Fruit fly (Drosophila melanogaster) whole organism, embryonic: ENCODE measurements around the gene mRpL4.

ENCODE experiments used
- Asciz ChIP-seq: fragments of 200-800 bp; sonication (Bioruptor generic); optimal IDR thresholded peaks from 2 replicates; lab custom pipeline; 2017; ENCODE audit warnings: missing biosample characterization, mild to moderate bottlenecking, missing genetic modification characterization, missing genetic modification reagents
- Blimp-1 ChIP-seq: fragments of 200-800 bp; sonication (Bioruptor generic); optimal IDR thresholded peaks from 3 replicates; lab custom pipeline; 2018; ENCODE audit warnings: missing biosample characterization, missing genetic modification characterization, mild to moderate bottlenecking, moderate library complexity, missing genetic modification reagents
- Bteb2 ChIP-seq: fragments of 200-800 bp; sonication (Bioruptor generic); optimal IDR thresholded peaks from 2 replicates; lab custom pipeline; 2016; ENCODE audit warnings: missing biosample characterization, missing genetic modification characterization
- CG10979 ChIP-seq: fragments of 200-800 bp; sonication (Bioruptor generic); optimal IDR thresholded peaks from 2 replicates; lab custom pipeline; 2018; ENCODE audit warnings: missing biosample characterization, mild to moderate bottlenecking, missing genetic modification characterization, moderate library complexity
- CG11560 ChIP-seq: fragments of 200-800 bp; sonication (Bioruptor generic); IDR thresholded peaks from 3 replicates; pipeline ENCODE4 v1.3.6; 2022; ENCODE audit warnings: missing biosample characterization, missing genetic modification characterization
- CG11696 ChIP-seq: fragments of 200-800 bp; sonication (Bioruptor generic); IDR thresholded peaks from 2 replicates; pipeline ENCODE4 v1.3.6; 2022; ENCODE audit warnings: missing biosample characterization, missing genetic modification characterization
- CG15601 ChIP-seq: fragments of 200-800 bp; sonication (Bioruptor generic); optimal IDR thresholded peaks from 3 replicates; lab custom pipeline; 2019; ENCODE audit warnings: missing biosample characterization, mild to moderate bottlenecking, missing genetic modification characterization, moderate library complexity
- CG16863 ChIP-seq: fragments of 200-800 bp; sonication (Bioruptor generic); optimal IDR thresholded peaks from 3 replicates; lab custom pipeline; 2016; ENCODE audit warnings: missing biosample characterization, missing genetic modification characterization
- CG18011 ChIP-seq: fragments of 200-800 bp; sonication (Bioruptor generic); optimal IDR thresholded peaks from 2 replicates; lab custom pipeline; 2017; ENCODE audit warnings: missing biosample characterization, missing genetic modification characterization, mild to moderate bottlenecking, moderate library complexity, missing genotype
- CG18619 ChIP-seq: fragments of 200-800 bp; sonication (Bioruptor generic); optimal IDR thresholded peaks from 3 replicates; lab custom pipeline; 2017; ENCODE audit warnings: missing biosample characterization, mild to moderate bottlenecking, missing genetic modification characterization
- CG30431 ChIP-seq: fragments of 200-800 bp; sonication (Bioruptor generic); optimal IDR thresholded peaks from 2 replicates; lab custom pipeline; 2017; ENCODE audit warnings: missing biosample characterization, missing genetic modification characterization
- CG34224 ChIP-seq: fragments of 200-800 bp; sonication (Bioruptor generic); IDR thresholded peaks from 3 replicates; pipeline ENCODE4 v1.3.6; 2022; ENCODE audit warnings: missing biosample characterization, missing genetic modification characterization; ENCODE audit not compliant: partially characterized antibody
- CG34422 ChIP-seq: fragments of 200-800 bp; sonication (Bioruptor generic); IDR thresholded peaks from 3 replicates; pipeline ENCODE4 v1.3.6; 2022; ENCODE audit warnings: missing biosample characterization, missing genetic modification characterization
- CG4820 ChIP-seq: fragments of 200-800 bp; sonication (Bioruptor generic); optimal IDR thresholded peaks from 3 replicates; lab custom pipeline; 2016; ENCODE audit warnings: missing biosample characterization, missing genetic modification characterization
- CG6765 ChIP-seq: fragments of 200-800 bp; sonication (Bioruptor generic); optimal IDR thresholded peaks from 3 replicates; lab custom pipeline; 2017; ENCODE audit warnings: missing biosample characterization, mild to moderate bottlenecking, missing genetic modification characterization
- CG7271 ChIP-seq: fragments of 200-800 bp; sonication (Bioruptor generic); optimal IDR thresholded peaks from 2 replicates; lab custom pipeline; 2018; ENCODE audit warnings: missing biosample characterization, mild to moderate bottlenecking, missing genetic modification characterization, moderate library complexity
- CG7928 ChIP-seq: fragments of 200-800 bp; sonication (Bioruptor generic); optimal IDR thresholded peaks from 2 replicates; lab custom pipeline; 2017; ENCODE audit warnings: missing biosample characterization, mild to moderate bottlenecking, missing genetic modification characterization
- Dfd ChIP-seq, 2 experiments: fragments of >200 bp; optimal IDR thresholded peaks; 2 replicates each; lab custom pipeline; 2017; ENCODE audit warnings: missing biosample characterization in 2 of 2, missing genetic modification characterization in 2 of 2
- Eip74EF ChIP-seq, 2 experiments: fragments of 200-800 bp in 1 of 2; fragments of >200 bp in 1 of 2; sonication (Bioruptor generic) in 1 of 2; optimal IDR thresholded peaks; 2 replicates each; lab custom pipeline; 2017 to 2019; ENCODE audit warnings: missing biosample characterization in 2 of 2, missing genetic modification characterization in 2 of 2, mild to moderate bottlenecking in 1 of 2, moderate library complexity in 1 of 2
- H15 ChIP-seq: fragments of 200-800 bp; sonication (Bioruptor generic); IDR thresholded peaks from 3 replicates; pipeline ENCODE4 v1.3.6; 2022; ENCODE audit warnings: missing biosample characterization, missing genetic modification characterization
- H2.0 ChIP-seq: fragments of 200-800 bp; sonication (Bioruptor generic); IDR thresholded peaks from 2 replicates; pipeline ENCODE4 v1.3.6; 2022; ENCODE audit warnings: missing biosample characterization, missing genetic modification characterization
- HLH54F ChIP-seq: fragments of 200-800 bp; sonication (Bioruptor generic); optimal IDR thresholded peaks from 3 replicates; lab custom pipeline; 2016; ENCODE audit warnings: missing biosample characterization, missing genetic modification characterization
- Hey ChIP-seq: fragments of 200-800 bp; sonication (Bioruptor generic); optimal IDR thresholded peaks from 3 replicates; lab custom pipeline; 2018; ENCODE audit warnings: missing biosample characterization, mild to moderate bottlenecking, missing genetic modification characterization
- NC2β ChIP-seq: fragments of 200-800 bp; sonication (Bioruptor generic); optimal IDR thresholded peaks from 2 replicates; lab custom pipeline; 2016; ENCODE audit warnings: missing biosample characterization, missing genetic modification characterization
- Neu2 ChIP-seq: fragments of 200-800 bp; sonication (Bioruptor generic); optimal IDR thresholded peaks from 3 replicates; lab custom pipeline; 2016; ENCODE audit warnings: missing biosample characterization, missing genetic modification characterization, borderline replicate concordance
- Spps ChIP-seq: fragments of 200-800 bp; sonication (Bioruptor generic); optimal IDR thresholded peaks from 2 replicates; lab custom pipeline; 2018; ENCODE audit warnings: missing biosample characterization, mild to moderate bottlenecking, missing genetic modification characterization
- Stat92E ChIP-seq, 3 experiments: fragments of >200 bp in 2 of 3; fragments of 200-800 bp in 1 of 3; sonication (Bioruptor generic) in 1 of 3; optimal IDR thresholded peaks; 2 replicates each; lab custom pipeline; 2017 to 2019; ENCODE audit warnings: missing biosample characterization in 3 of 3, missing genetic modification characterization in 3 of 3, mild to moderate bottlenecking in 1 of 3, moderate library complexity in 1 of 3
- al ChIP-seq: fragments of 200-800 bp; sonication (Bioruptor generic); IDR thresholded peaks from 2 replicates; pipeline ENCODE4 v1.3.6; 2022; ENCODE audit warnings: missing biosample characterization, missing genetic modification characterization
- az2 ChIP-seq: fragments of 200-800 bp; sonication (Bioruptor generic); optimal IDR thresholded peaks from 3 replicates; lab custom pipeline; 2016; ENCODE audit warnings: missing biosample characterization, missing genetic modification characterization
- chm ChIP-seq: fragments of 200-800 bp; sonication (Bioruptor generic); IDR thresholded peaks from 2 replicates; pipeline ENCODE4 v1.3.6; 2022; ENCODE audit warnings: missing biosample characterization, missing genetic modification characterization
- croc ChIP-seq: fragments of 200-800 bp; sonication (Bioruptor generic); conservative IDR thresholded peaks from 3 replicates; pipeline ENCODE4 v1.3.6; 2022; ENCODE audit warnings: missing biosample characterization, missing genetic modification characterization
- dan ChIP-seq: fragments of 200-800 bp; sonication (Bioruptor generic); IDR thresholded peaks from 2 replicates; pipeline ENCODE4 v1.3.6; 2022; ENCODE audit warnings: missing biosample characterization, missing genetic modification characterization
- disco-r ChIP-seq: fragments of 200-800 bp; sonication (Bioruptor generic); optimal IDR thresholded peaks from 2 replicates; lab custom pipeline; 2016; ENCODE audit warnings: missing biosample characterization, missing genetic modification characterization
- dysf ChIP-seq: fragments of 200-800 bp; sonication (Bioruptor generic); IDR thresholded peaks from 3 replicates; pipeline ENCODE4 v1.3.6; 2022; ENCODE audit warnings: missing biosample characterization, missing genetic modification characterization
- fd96Cb ChIP-seq: fragments of 200-800 bp; sonication (Bioruptor generic); optimal IDR thresholded peaks from 2 replicates; lab custom pipeline; 2018; ENCODE audit warnings: missing biosample characterization, mild to moderate bottlenecking, missing genetic modification characterization, moderate library complexity
- fru ChIP-seq: fragments of >200 bp; optimal IDR thresholded peaks from 2 replicates; lab custom pipeline; 2017
- gem ChIP-seq: fragments of 200-800 bp; sonication (Bioruptor generic); optimal IDR thresholded peaks from 2 replicates; lab custom pipeline; 2019; ENCODE audit warnings: missing biosample characterization, mild to moderate bottlenecking, missing genetic modification characterization, moderate library complexity
- gfzf ChIP-seq: fragments of 200-800 bp; sonication (Bioruptor generic); optimal IDR thresholded peaks from 2 replicates; lab custom pipeline; 2016; ENCODE audit warnings: missing biosample characterization, mild to moderate bottlenecking, missing genetic modification characterization, moderate library complexity
- hkb ChIP-seq, 2 experiments: fragments of 200-800 bp in 1 of 2; fragments of >200 bp in 1 of 2; sonication (Bioruptor generic) in 1 of 2; IDR thresholded peaks in 1 of 2; optimal IDR thresholded peaks in 1 of 2; 2 replicates each; pipeline versions ENCODE4 v1.3.6 to Lab custom; 2017 to 2022; ENCODE audit warnings: missing biosample characterization in 1 of 2, missing genetic modification characterization in 1 of 2
- jigr1 ChIP-seq: fragments of 200-800 bp; sonication (Bioruptor generic); IDR thresholded peaks from 3 replicates; pipeline ENCODE4 v1.3.6; 2022; ENCODE audit warnings: missing biosample characterization, missing genetic modification characterization
- jing ChIP-seq: fragments of 200-800 bp; sonication (Bioruptor generic); optimal IDR thresholded peaks from 2 replicates; lab custom pipeline; 2018; ENCODE audit warnings: missing biosample characterization, mild to moderate bottlenecking, missing genetic modification characterization
- kay ChIP-seq: fragments of 200-800 bp; sonication (Bioruptor generic); optimal IDR thresholded peaks from 2 replicates; lab custom pipeline; 2016; ENCODE audit warnings: missing biosample characterization, missing genetic modification characterization
- ken ChIP-seq: fragments of 200-800 bp; sonication (Bioruptor generic); IDR thresholded peaks from 3 replicates; pipeline ENCODE4 v1.3.6; 2022; ENCODE audit warnings: missing biosample characterization, missing genetic modification characterization
- mld ChIP-seq: fragments of 200-800 bp; sonication (Bioruptor generic); IDR thresholded peaks from 3 replicates; pipeline ENCODE4 v1.3.6; 2022; ENCODE audit warnings: missing biosample characterization, missing genetic modification characterization; ENCODE audit not compliant: partially characterized antibody
- prd ChIP-seq, 3 experiments: fragments of >200 bp in 2 of 3; fragments of 200-800 bp in 1 of 3; sonication (Bioruptor generic) in 1 of 3; optimal IDR thresholded peaks in 2 of 3; IDR thresholded peaks in 1 of 3; 2 replicates in 2 of 3; 3 replicates in 1 of 3; pipeline versions ENCODE4 v1.3.6 to Lab custom; 2017 to 2022; ENCODE audit warnings: missing biosample characterization in 1 of 3, missing genetic modification characterization in 1 of 3
- slou ChIP-seq: fragments of 200-800 bp; sonication (Bioruptor generic); optimal IDR thresholded peaks from 3 replicates; lab custom pipeline; 2016; ENCODE audit warnings: missing biosample characterization, missing genetic modification characterization
- so ChIP-seq: fragments of 200-800 bp; sonication (Bioruptor generic); IDR thresholded peaks from 3 replicates; pipeline ENCODE4 v1.3.6; 2022; ENCODE audit warnings: missing biosample characterization, missing genetic modification characterization
- sr ChIP-seq: fragments of 200-800 bp; sonication (Bioruptor generic); IDR thresholded peaks from 3 replicates; pipeline ENCODE4 v1.3.6; 2022; ENCODE audit warnings: missing biosample characterization, missing genetic modification characterization
- yki ChIP-seq: fragments of >200 bp; optimal IDR thresholded peaks from 3 replicates; lab custom pipeline; 2018

Gene mRpL4

dm6 chr2L:16285692-16286359, 43.1 kb downstream of the mRpL4 start (continued):
- TF ChIP-seq al (GFP tag; lab: Robert Waterston, UW) (no peak), prd (optimal IDR thresholded peaks at IDR 0.05; lab: Kevin White, UChicago) (no peak), prd (GFP tag; IDR thresholded peaks at IDR 0.05; lab: Robert Waterston, UW) (no peak), CG7271 (no peak), CG11560 (tag; lab: Robert Waterston, UW) (no peak), Stat92E (GFP tag; optimal IDR thresholded peaks at IDR 0.05; lab: Kevin White, UChicago) (no peak), gfzf (GFP tag; lab: Kevin White, UChicago) (no peak), CG30431 (GFP tag; lab: Kevin White, UChicago) (peak; percentile 87), Asciz (peak; percentile 87), Spps (peak; percentile 87), CG34224 (GFP tag; lab: Robert Waterston, UW) (no peak), dysf (GFP tag; lab: Robert Waterston, UW) (no peak), slou (GFP tag; lab: Kevin White, UChicago) (peak; percentile 81), CG18619 (GFP tag; lab: Kevin White, UChicago) (peak; percentile 80), CG6765 (peak; percentile 15), croc (GFP tag; lab: Robert Waterston, UW) (peak; percentile 82), jing (GFP tag; lab: Kevin White, UChicago) (peak; percentile 86), CG4820 (GFP tag; lab: Kevin White, UChicago) (peak; percentile 85), so (no peak), fd96Cb (tag; lab: Kevin White, UChicago) (peak; percentile 94), az2 (GFP tag; lab: Kevin White, UChicago) (peak; percentile 86), HLH54F (GFP tag; lab: Kevin White, UChicago) (peak; percentile 87), Bteb2 (GFP tag; lab: Kevin White, UChicago) (peak; percentile 71), Eip74EF (GFP tag; optimal IDR thresholded peaks at IDR 0.05; lab: Kevin White, UChicago) (peak in 1 of 2 experiments; percentile 77), yki (lab: Kevin White, UChicago) (peak; percentile 41), sr (GFP tag; lab: Robert Waterston, UW) (no peak), disco-r (GFP tag; lab: Kevin White, UChicago) (peak; percentile 70), CG10979 (peak; percentile 90), Hey (tag; lab: Kevin White, UChicago) (no peak), CG15601 (tag; lab: Kevin White, UChicago) (peak; percentile 75), jigr1 (GFP tag; lab: Robert Waterston, UW) (no peak), NC2β (peak; percentile 85), CG34422 (GFP tag; lab: Robert Waterston, UW) (no peak), CG16863 (GFP tag; lab: Kevin White, UChicago) (peak; percentile 82), H2.0 (GFP tag; lab: Robert Waterston, UW) (no peak), kay (GFP tag; lab: Kevin White, UChicago) (peak; percentile 83), Blimp-1 (GFP tag; lab: Kevin White, UChicago) (peak; percentile 88), dan (GFP tag; lab: Robert Waterston, UW) (no peak), H15 (GFP tag; lab: Robert Waterston, UW) (no peak), Neu2 (GFP tag; lab: Kevin White, UChicago) (peak; percentile 63), ken (GFP tag; lab: Robert Waterston, UW) (no peak), CG18011 (GFP tag; lab: Kevin White, UChicago) (peak; percentile 71), chm (GFP tag; lab: Robert Waterston, UW) (no peak), gem (tag; lab: Kevin White, UChicago) (peak; percentile 95), hkb (optimal IDR thresholded peaks at IDR 0.05; lab: Kevin White, UChicago) (no peak), hkb (GFP tag; IDR thresholded peaks at IDR 0.05; lab: Robert Waterston, UW) (no peak), CG11696 (GFP tag; lab: Robert Waterston, UW) (no peak), CG7928 (GFP tag; lab: Kevin White, UChicago) (peak; percentile 32), fru (lab: Kevin White, UChicago) (no peak), Dfd (GFP tag; optimal IDR thresholded peaks at IDR 0.05; lab: Kevin White, UChicago) (no peak), mld (GFP tag; lab: Robert Waterston, UW) (no peak)
